Fruit fly (Drosophila melanogaster) whole organism, adult: Measurements from ENCODE around the gene Fum4.

Source experiments
- CG11617 ChIP-seq: fragments of 200-800 bp; sonication (Bioruptor generic); optimal IDR thresholded peaks from 2 replicates; lab custom pipeline; 2017; ENCODE audit warnings: mild to moderate bottlenecking, missing biosample characterization, missing genetic modification reagents, missing genetic modification characterization
- CG12768 ChIP-seq: fragments of 200-800 bp; sonication (Bioruptor generic); optimal IDR thresholded peaks from 2 replicates; lab custom pipeline; 2017; ENCODE audit warnings: missing biosample characterization, missing genetic modification characterization, mild to moderate bottlenecking, moderate library complexity, missing genetic modification reagents
- CG14711 ChIP-seq: fragments of 200-800 bp; sonication (Bioruptor generic); optimal IDR thresholded peaks from 2 replicates; lab custom pipeline; 2018; ENCODE audit warnings: missing biosample characterization, mild to moderate bottlenecking, missing genetic modification characterization, moderate library complexity
- CG1620 ChIP-seq: fragments of 200-800 bp; sonication (Bioruptor generic); optimal IDR thresholded peaks from 2 replicates; lab custom pipeline; 2016; ENCODE audit warnings: missing biosample characterization, missing genetic modification characterization
- CG33017 ChIP-seq: fragments of 200-800 bp; sonication (Bioruptor generic); optimal IDR thresholded peaks from 2 replicates; lab custom pipeline; 2018; ENCODE audit warnings: missing biosample characterization, mild to moderate bottlenecking, missing genetic modification characterization, moderate library complexity
- CG5204 ChIP-seq: fragments of 200-800 bp; sonication (Bioruptor generic); optimal IDR thresholded peaks from 2 replicates; lab custom pipeline; 2016; ENCODE audit warnings: missing biosample characterization, missing genetic modification characterization
- CG7045 ChIP-seq: fragments of 200-800 bp; sonication (Bioruptor generic); optimal IDR thresholded peaks from 2 replicates; lab custom pipeline; 2017; ENCODE audit warnings: missing biosample characterization, mild to moderate bottlenecking, missing genetic modification characterization
- CG7101 ChIP-seq: fragments of 200-800 bp; sonication (Bioruptor generic); optimal IDR thresholded peaks from 2 replicates; lab custom pipeline; 2018; ENCODE audit warnings: missing biosample characterization, mild to moderate bottlenecking, missing genetic modification characterization, moderate library complexity
- Clk ChIP-seq: fragments of 200-800 bp; sonication (Bioruptor generic); optimal IDR thresholded peaks from 2 replicates; lab custom pipeline; 2017; ENCODE audit warnings: missing biosample characterization, missing genetic modification characterization
- Crg-1 ChIP-seq: fragments of 200-800 bp; sonication (Bioruptor generic); optimal IDR thresholded peaks from 2 replicates; lab custom pipeline; 2016; ENCODE audit warnings: missing biosample characterization, missing genetic modification characterization
- Hr96 ChIP-seq: fragments of 200-800 bp; sonication (Bioruptor generic); optimal IDR thresholded peaks from 2 replicates; lab custom pipeline; 2016; ENCODE audit warnings: missing biosample characterization, missing genetic modification characterization
- Mnt ChIP-seq: fragments of 200-800 bp; sonication (Bioruptor generic); optimal IDR thresholded peaks from 2 replicates; lab custom pipeline; 2016; ENCODE audit warnings: missing biosample characterization, mild to moderate bottlenecking, missing genetic modification characterization
- bab1 ChIP-seq: fragments of 200-800 bp; sonication (Bioruptor generic); optimal IDR thresholded peaks from 3 replicates; lab custom pipeline; 2019; ENCODE audit warnings: missing biosample characterization, mild to moderate bottlenecking, missing genetic modification characterization, moderate library complexity
- cic ChIP-seq: fragments of 200-800 bp; sonication (Bioruptor generic); optimal IDR thresholded peaks from 2 replicates; lab custom pipeline; 2017; ENCODE audit warnings: missing biosample characterization, mild to moderate bottlenecking, missing genetic modification characterization, moderate library complexity
- cnc ChIP-seq, 2 experiments: fragments of >200 bp; optimal IDR thresholded peaks; 2 replicates each; lab custom pipeline; 2017
- kay ChIP-seq: fragments of 200-800 bp; sonication (Bioruptor generic); peaks from one replicate; lab custom pipeline; 2016; ENCODE audit warnings: missing biosample characterization, missing genetic modification characterization, borderline replicate concordance
- ovo ChIP-seq: fragments of 200-800 bp; sonication (Bioruptor generic); optimal IDR thresholded peaks from 2 replicates; lab custom pipeline; 2016; ENCODE audit warnings: missing biosample characterization, missing genetic modification characterization
- pad ChIP-seq: fragments of 200-800 bp; sonication (Bioruptor generic); optimal IDR thresholded peaks from 3 replicates; lab custom pipeline; 2017; ENCODE audit warnings: missing biosample characterization, missing genetic modification characterization, mild to moderate bottlenecking, moderate library complexity, missing genetic modification reagents
- tj ChIP-seq: fragments of 200-800 bp; sonication (Bioruptor generic); optimal IDR thresholded peaks from 3 replicates; lab custom pipeline; 2017; ENCODE audit warnings: missing biosample characterization, mild to moderate bottlenecking, missing genetic modification characterization, moderate library complexity
- toe ChIP-seq: fragments of 200-800 bp; sonication (Bioruptor generic); optimal IDR thresholded peaks from 2 replicates; lab custom pipeline; 2016; ENCODE audit warnings: missing biosample characterization, missing genetic modification characterization

Fum4 gene

dm6 chr2L:10146723-10147475 is 44.4 kb downstream of the Fum4 start:
- TF ChIP-seq CG7045 (GFP tag; lab: Kevin White, UChicago) = no peak

DNA sequence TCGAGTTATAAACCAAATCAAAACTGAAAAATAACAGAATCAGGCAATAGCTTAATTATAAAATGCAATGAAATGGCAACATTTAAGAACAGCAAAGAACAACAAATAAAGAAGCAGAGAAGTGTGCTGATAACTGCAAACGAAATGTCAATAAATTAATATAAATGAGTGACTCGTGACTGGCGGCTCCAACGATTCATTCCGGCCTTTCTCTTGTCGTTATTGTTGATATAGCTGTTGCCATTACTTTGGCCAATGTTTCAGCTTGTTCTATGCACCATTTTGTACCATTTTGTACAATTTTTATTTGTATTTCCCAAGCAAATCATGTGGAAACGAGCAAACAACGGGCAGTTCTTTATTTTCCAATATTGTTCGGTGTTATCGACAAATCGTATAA is 45.7 kb downstream of the Fum4 start:
- TF ChIP-seq CG7045 (GFP tag; lab: Kevin White, UChicago) (no peak), kay (GFP tag; lab: Kevin White, UChicago) (no peak), cnc (optimal IDR thresholded peaks at IDR 0.05; lab: Kevin White, UChicago) (no peak), CG5204 (GFP tag; lab: Kevin White, UChicago) (no peak), CG7101 (tag; lab: Kevin White, UChicago) (no peak), CG14711 (tag; lab: Kevin White, UChicago) (no peak), CG33017 (no peak), Clk (GFP tag; lab: Kevin White, UChicago) (no peak), pad (no peak), Hr96 (GFP tag; lab: Kevin White, UChicago) (no peak), tj (GFP tag; lab: Kevin White, UChicago) (no peak), cic (no peak), CG1620 (GFP tag; lab: Kevin White, UChicago) (no peak), CG11617 (no peak), bab1 (no peak), Mnt (GFP tag; lab: Kevin White, UChicago) (no peak), CG12768 (GFP tag; lab: Kevin White, UChicago) (no peak)

- TF ChIP-seq CG11617 (no peak), Hr96 (GFP tag; lab: Kevin White, UChicago) (peak; percentile 14), tj (GFP tag; lab: Kevin White, UChicago) (no peak), CG1620 (GFP tag; lab: Kevin White, UChicago) (no peak), cic (peak; percentile 59), toe (GFP tag; lab: Kevin White, UChicago) (no peak), CG33017 (no peak), CG14711 (tag; lab: Kevin White, UChicago) (no peak), CG7101 (tag; lab: Kevin White, UChicago) (peak; percentile 7), kay (GFP tag; lab: Kevin White, UChicago) (no peak), Crg-1 (GFP tag; lab: Kevin White, UChicago) (no peak), ovo (GFP tag; lab: Kevin White, UChicago) (no peak), CG5204 (GFP tag; lab: Kevin White, UChicago) (no peak), CG12768 (GFP tag; lab: Kevin White, UChicago) (peak; percentile 7), Mnt (GFP tag; lab: Kevin White, UChicago) (peak; percentile 54)
Observed at dm6 chr2L:10144236-10144953, 46.9 kb downstream of the Fum4 start, which contains the start of gene CG4839. Gene CG4839, plus strand, starts transcription at chr2L:10144776.

DNA sequence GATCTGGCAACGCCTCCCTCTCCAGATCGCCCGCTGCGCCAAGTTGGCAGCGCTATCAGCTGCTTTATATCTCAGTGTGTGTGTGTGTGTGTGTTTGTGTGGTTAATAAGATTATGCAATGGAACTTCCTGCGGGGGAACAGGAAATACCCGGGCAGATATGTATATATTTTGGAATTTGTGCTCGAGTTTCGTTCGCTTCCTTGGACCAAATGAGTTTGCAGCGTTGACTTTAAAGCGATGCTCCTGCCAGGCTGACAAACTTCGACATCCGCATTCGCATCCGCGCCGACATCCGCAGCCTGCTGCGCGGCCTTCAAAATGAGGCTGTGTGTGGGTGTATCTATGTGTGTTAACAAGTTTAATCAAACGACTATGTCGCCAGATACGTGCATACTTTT is 48.0 kb downstream of the Fum4 start:
- TF ChIP-seq cic = no peak
- no peak for TF ChIP-seq CG7101 (tag; lab: Kevin White, UChicago)
- no peak for TF ChIP-seq CG5204 (GFP tag; lab: Kevin White, UChicago)
- TF ChIP-seq Mnt (GFP tag; lab: Kevin White, UChicago) = no peak
- peak; percentile 62 for TF ChIP-seq CG7045 (GFP tag; lab: Kevin White, UChicago)
- peak; percentile 53 for TF ChIP-seq CG12768 (GFP tag; lab: Kevin White, UChicago)
- peak; percentile 45 for TF ChIP-seq bab1
- TF ChIP-seq CG14711 (tag; lab: Kevin White, UChicago) = no peak
- TF ChIP-seq pad = no peak
- TF ChIP-seq CG33017 = no peak
- no peak for TF ChIP-seq cnc (optimal IDR thresholded peaks at IDR 0.05; lab: Kevin White, UChicago)
